Worm (Caenorhabditis elegans) whole organism, L4 larva: ENCODE results near the gene bca-1.

Source experiments
- Y75B8A.6 ChIP-seq: fragments of 200-800 bp; sonication (Bioruptor generic); IDR thresholded peaks from 2 replicates; pipeline ENCODE4 v1.3.6; 2022; ENCODE audit warnings: missing genetic modification reagents, missing genetic modification characterization, missing compliant biosample characterization
- ZK546.5 ChIP-seq, 2 experiments: sonication (generic microtip); optimal IDR thresholded peaks; 2 replicates each; lab custom pipeline; 2017; ENCODE audit warnings: missing biosample characterization in 2 of 2, missing genetic modification characterization in 2 of 2
- egl-27 ChIP-seq: sonication (generic microtip); optimal IDR thresholded peaks from 3 replicates; lab custom pipeline; 2017; ENCODE audit warnings: missing biosample characterization, missing genetic modification reagents, missing genetic modification characterization
- fkh-10 ChIP-seq: fragments of 150-350 bp; optimal IDR thresholded peaks from 2 replicates; lab custom pipeline; 2014; ENCODE audit warnings: missing biosample characterization, missing genetic modification reagents, missing genetic modification characterization
- fos-1 ChIP-seq: fragments of 150-350 bp; optimal IDR thresholded peaks from 2 replicates; lab custom pipeline; 2014; ENCODE audit warnings: missing biosample characterization, missing genetic modification characterization
- lsy-2 ChIP-seq, 2 experiments: fragments of 150-350 bp in 1 of 2; sonication (generic microtip) in 1 of 2; optimal IDR thresholded peaks; 2 replicates each; lab custom pipeline; 2014 to 2017; ENCODE audit warnings: missing biosample characterization in 2 of 2, missing genetic modification characterization in 2 of 2
- mes-2 ChIP-seq: sonication (generic microtip); optimal IDR thresholded peaks from 2 replicates; lab custom pipeline; 2016; ENCODE audit warnings: missing genotype, mild to moderate bottlenecking, missing genetic modification characterization, missing compliant biosample characterization; ENCODE audit not compliant: poor library complexity, severe bottlenecking
- nhr-76 ChIP-seq: fragments of 150-350 bp; optimal IDR thresholded peaks from 2 replicates; lab custom pipeline; 2014; ENCODE audit warnings: missing biosample characterization, missing genetic modification characterization
- pha-4 ChIP-seq, 2 experiments: fragments of 150-350 bp in 1 of 2; fragments of 200-800 bp in 1 of 2; sonication (Bioruptor generic) in 1 of 2; IDR thresholded peaks in 1 of 2; optimal IDR thresholded peaks in 1 of 2; 2 replicates each; pipeline versions ENCODE4 v1.3.6 to Lab custom; 2014 to 2022; ENCODE audit warnings: missing genetic modification characterization in 2 of 2, missing genetic modification reagents in 2 of 2, missing biosample characterization in 1 of 2, missing compliant biosample characterization in 1 of 2
- pqm-1 ChIP-seq: sonication (generic microtip); optimal IDR thresholded peaks from 2 replicates; lab custom pipeline; 2017; ENCODE audit warnings: missing biosample characterization, missing genetic modification characterization
- unc-39 ChIP-seq: sonication (generic microtip); optimal IDR thresholded peaks from 2 replicates; lab custom pipeline; 2017; ENCODE audit warnings: missing biosample characterization, missing genetic modification characterization
- zag-1 ChIP-seq: fragments of 150-350 bp; optimal IDR thresholded peaks from 2 replicates; lab custom pipeline; 2014; ENCODE audit warnings: missing biosample characterization, missing genetic modification characterization

- no peak for TF ChIP-seq egl-27 (tag; lab: Kevin White, UChicago)
- TF ChIP-seq nhr-76 (tag; lab: Kevin White, UChicago), result no peak
- no peak for TF ChIP-seq ZK546.5 (tag; optimal IDR thresholded peaks at IDR 0.05; lab: Kevin White, UChicago)
- no peak for TF ChIP-seq mes-2 (tag; lab: Kevin White, UChicago)
- no peak for TF ChIP-seq fkh-10 (GFP tag; lab: Kevin White, UChicago)
- no peak for TF ChIP-seq zag-1 (tag; lab: Kevin White, UChicago)
- TF ChIP-seq Y75B8A.6, result no peak
- TF ChIP-seq fos-1, result no peak
- no peak for TF ChIP-seq lsy-2 (tag; optimal IDR thresholded peaks at IDR 0.05; lab: Kevin White, UChicago)
- no peak for TF ChIP-seq unc-39 (tag; lab: Kevin White, UChicago)
- TF ChIP-seq pqm-1 (tag; lab: Kevin White, UChicago), result no peak
- no peak for TF ChIP-seq pha-4 (GFP tag; IDR thresholded peaks at IDR 0.05; lab: Robert Waterston, UW)
- TF ChIP-seq pha-4 (tag; optimal IDR thresholded peaks at IDR 0.05; lab: Kevin White, UChicago), result no peak
Observed at ce11 chrX:6159562-6159961, 45.0 kb downstream of the bca-1 start.
